Worm (Caenorhabditis elegans): ENCODE data around the gene tni-1.

The tni-1 gene

ce11 chrX:11355856-11356255, 21.4 kb downstream of the tni-1 start:
- TF ChIP-seq him-1 (tag; optimal IDR thresholded peaks at IDR 0.05) (no peak), W03F9.2 (tag; optimal IDR thresholded peaks at IDR 0.05) (no peak), dao-5 (tag; optimal IDR thresholded peaks at IDR 0.05) (no peak)

DNA sequence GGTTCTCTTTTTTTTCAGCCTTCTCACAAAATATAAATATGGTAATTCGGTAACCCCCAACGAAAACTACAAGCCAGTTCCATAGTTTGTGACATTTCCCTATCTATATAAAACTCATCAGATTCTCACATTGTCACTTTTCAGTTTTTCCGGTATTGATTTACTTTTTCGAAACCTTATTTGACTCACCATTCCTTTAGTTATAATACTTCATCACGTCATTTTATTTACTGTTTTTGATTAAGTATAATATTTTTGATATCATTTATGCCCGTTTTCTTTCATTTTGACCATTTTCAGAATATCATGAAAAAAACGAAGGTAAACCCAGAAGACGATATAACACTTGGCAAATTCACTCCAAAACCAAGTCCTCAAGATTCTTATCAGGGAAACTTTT, 25.4 kb downstream of the tni-1 start, which contains the start of gene pgp-3:
Gene pgp-3 (plus strand): TSS at position 301 of the 400 bp plus-strand sequence.
- TF ChIP-seq him-1 (tag; optimal IDR thresholded peaks at IDR 0.05) (no peak), dao-5 (tag; optimal IDR thresholded peaks at IDR 0.05) (no peak), W03F9.2 (tag; optimal IDR thresholded peaks at IDR 0.05) (no peak)

DNA sequence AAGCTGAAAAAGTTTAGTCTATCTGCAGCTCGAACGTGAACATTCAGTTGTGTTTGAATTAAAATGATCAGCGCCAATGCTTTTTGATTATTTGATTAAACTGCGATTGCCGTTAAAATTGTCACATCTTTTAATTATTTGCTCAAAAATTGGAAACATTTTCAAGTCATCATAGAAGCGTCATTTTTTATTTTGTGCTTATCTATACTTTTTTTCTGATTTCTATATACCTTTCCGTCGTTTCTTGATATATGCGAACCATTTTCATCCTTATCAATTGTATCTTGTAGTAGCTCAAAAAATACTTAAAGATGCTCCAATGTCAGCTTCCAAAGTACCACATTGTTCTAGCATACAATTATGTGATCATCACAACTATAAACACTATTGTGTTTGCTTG, 26.0 kb downstream of the tni-1 start:
- no peak for TF ChIP-seq dao-5 (tag; optimal IDR thresholded peaks at IDR 0.05)
- no peak for TF ChIP-seq W03F9.2 (tag; optimal IDR thresholded peaks at IDR 0.05)
- TF ChIP-seq him-1 (tag; optimal IDR thresholded peaks at IDR 0.05): no peak

ce11 chrX:11346155-11346554, 31.1 kb downstream of the tni-1 start, which contains the start of gene oct-2:
TSS of gene oct-2 (plus strand) at chrX:11346455.
- TF ChIP-seq W03F9.2 (tag; optimal IDR thresholded peaks at IDR 0.05) (no peak), him-1 (tag; optimal IDR thresholded peaks at IDR 0.05) (no peak), dao-5 (tag; optimal IDR thresholded peaks at IDR 0.05) (no peak)

- TF ChIP-seq W03F9.2 (tag; optimal IDR thresholded peaks at IDR 0.05): no peak
- no peak for TF ChIP-seq dao-5 (tag; optimal IDR thresholded peaks at IDR 0.05)
- no peak for TF ChIP-seq him-1 (tag; optimal IDR thresholded peaks at IDR 0.05)
These were observed 31.8 kb downstream of the tni-1 start for ce11 chrX:11345471-11345870.

DNA sequence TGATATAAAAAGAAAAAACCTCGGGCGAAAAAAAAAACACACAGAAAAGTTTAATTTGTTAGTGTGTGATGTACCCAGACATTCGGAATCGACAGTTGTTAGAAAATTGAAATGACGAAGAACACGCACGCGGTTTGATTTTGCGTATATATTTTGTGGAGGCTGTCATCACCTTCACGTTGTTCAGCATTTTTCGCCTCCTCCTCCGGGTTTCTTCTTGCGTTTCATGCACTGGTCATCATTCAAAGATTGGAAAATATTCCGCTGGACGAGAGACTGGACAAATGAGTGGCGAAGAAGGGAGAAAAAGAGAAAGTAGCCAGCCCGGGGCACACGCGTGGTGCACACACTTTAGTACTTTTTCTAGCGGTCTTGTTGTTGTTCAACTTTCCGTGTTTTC, 32.4 kb downstream of the tni-1 start:
- TF ChIP-seq him-1 (tag; optimal IDR thresholded peaks at IDR 0.05) (no peak), W03F9.2 (tag; optimal IDR thresholded peaks at IDR 0.05) (no peak), dao-5 (tag; optimal IDR thresholded peaks at IDR 0.05) (no peak)

DNA sequence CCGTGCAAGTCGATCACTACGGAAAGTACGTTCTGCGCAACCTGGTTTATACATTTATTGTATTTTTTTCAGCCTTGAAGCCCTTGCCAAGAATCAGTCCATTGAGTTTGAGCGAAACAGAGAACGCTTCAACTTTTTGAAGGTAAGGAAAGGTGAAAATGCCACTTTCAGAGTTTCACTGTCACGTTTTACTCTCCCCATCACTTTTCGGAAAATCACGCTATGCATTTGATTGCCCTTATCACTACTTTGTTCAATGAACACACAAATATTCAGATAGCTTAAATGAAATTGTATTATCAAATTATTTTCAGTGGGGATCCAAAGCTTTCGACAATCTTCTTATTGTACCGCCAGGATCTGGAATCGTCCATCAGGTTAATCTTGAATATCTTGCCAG, 36.8 kb downstream of the tni-1 start:
- no peak for TF ChIP-seq him-1 (tag; optimal IDR thresholded peaks at IDR 0.05)
- TF ChIP-seq W03F9.2 (tag; optimal IDR thresholded peaks at IDR 0.05): no peak
- no peak for TF ChIP-seq dao-5 (tag; optimal IDR thresholded peaks at IDR 0.05)

DNA sequence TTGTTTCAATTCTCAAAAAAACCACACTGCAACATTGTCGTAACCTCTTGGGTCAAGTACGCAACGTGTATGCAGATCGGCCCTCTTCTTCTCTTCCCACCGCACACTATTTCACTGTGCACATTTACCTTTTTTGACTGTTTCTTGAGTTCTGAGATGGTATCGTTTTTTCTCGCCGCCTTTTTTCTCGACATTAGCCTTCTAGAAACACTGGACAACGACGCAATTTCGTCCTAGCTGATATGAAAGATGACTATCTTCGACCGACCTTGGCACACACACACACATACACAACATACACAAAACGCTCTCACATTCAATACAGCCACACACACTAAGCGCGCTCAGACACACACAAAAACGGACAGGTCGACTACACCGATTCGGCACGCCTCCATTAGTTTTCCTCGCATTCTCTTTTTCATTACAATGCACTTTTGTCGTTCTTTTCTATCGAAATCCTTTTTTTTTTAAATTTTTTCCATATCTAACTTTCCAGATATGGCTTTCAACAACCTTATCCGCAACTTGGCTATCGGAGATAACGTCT, 37.8 kb downstream of the tni-1 start, which contains the start of gene aco-1:
Gene aco-1 (plus strand): TSS at position 500 of the 550 bp plus-strand sequence.
- TF ChIP-seq W03F9.2 (tag; optimal IDR thresholded peaks at IDR 0.05): peak; percentile 48
- no peak for TF ChIP-seq him-1 (tag; optimal IDR thresholded peaks at IDR 0.05)

ce11 chrX:11337783-11338182, 39.5 kb downstream of the tni-1 start, which contains the start of gene gcy-9:
TSS of gene gcy-9 (minus strand) at chrX:11337883.
- TF ChIP-seq dao-5 (tag; optimal IDR thresholded peaks at IDR 0.05) (no peak), him-1 (tag; optimal IDR thresholded peaks at IDR 0.05) (no peak), W03F9.2 (tag; optimal IDR thresholded peaks at IDR 0.05) (no peak)

DNA sequence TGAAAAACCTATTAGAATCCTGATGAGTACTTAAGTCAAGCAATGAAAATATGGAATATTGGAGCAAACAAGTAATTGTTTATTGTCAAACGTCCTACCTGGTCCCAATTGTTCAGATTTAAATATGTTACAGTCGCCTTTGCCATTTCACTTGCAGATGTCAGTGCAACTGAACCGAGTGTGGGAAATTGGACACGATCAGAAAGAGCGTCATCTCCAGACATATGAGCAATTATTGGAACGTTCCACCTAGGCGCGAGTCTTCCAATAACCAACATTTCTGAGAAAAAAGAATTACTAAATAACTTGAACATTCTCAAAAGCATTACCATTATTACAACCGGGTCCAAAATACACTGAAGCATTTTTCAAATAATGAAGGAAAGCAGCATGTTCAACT, 40.2 kb downstream of the tni-1 start:
- TF ChIP-seq dao-5 (tag; optimal IDR thresholded peaks at IDR 0.05) (no peak), W03F9.2 (tag; optimal IDR thresholded peaks at IDR 0.05) (no peak), him-1 (tag; optimal IDR thresholded peaks at IDR 0.05) (no peak)

ce11 chrX:11329424-11329823, 47.8 kb downstream of the tni-1 start, which contains the start of gene npr-9:
TSS of gene npr-9 (plus strand) at chrX:11329724.
- TF ChIP-seq W03F9.2 (tag; optimal IDR thresholded peaks at IDR 0.05): no peak
- TF ChIP-seq him-1 (tag; optimal IDR thresholded peaks at IDR 0.05): no peak
- TF ChIP-seq dao-5 (tag; optimal IDR thresholded peaks at IDR 0.05): no peak

DNA sequence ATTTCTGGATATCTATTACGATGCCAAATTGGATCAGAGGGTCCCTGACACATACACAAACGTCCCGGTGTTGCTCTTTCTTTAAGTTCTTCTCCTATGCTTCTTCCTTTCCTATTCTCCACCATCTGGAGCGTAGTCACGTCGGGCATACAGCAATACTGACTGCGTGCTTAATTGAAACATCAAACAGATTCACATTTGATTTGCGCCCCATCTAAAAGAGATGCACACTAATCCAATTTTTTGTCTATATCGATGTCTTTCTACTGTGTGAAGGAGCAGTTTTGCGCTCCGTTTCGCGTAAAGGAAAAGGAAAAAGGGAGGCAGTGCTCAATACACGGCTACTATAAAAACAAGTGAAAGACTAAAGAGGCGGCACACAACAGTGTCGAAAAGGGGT, 48.6 kb downstream of the tni-1 start:
- TF ChIP-seq W03F9.2 (tag; optimal IDR thresholded peaks at IDR 0.05): no peak
- no peak for TF ChIP-seq him-1 (tag; optimal IDR thresholded peaks at IDR 0.05)
- no peak for TF ChIP-seq dao-5 (tag; optimal IDR thresholded peaks at IDR 0.05)

- TF ChIP-seq him-1 (tag; optimal IDR thresholded peaks at IDR 0.05) (no peak), W03F9.2 (tag; optimal IDR thresholded peaks at IDR 0.05) (no peak), dao-5 (tag; optimal IDR thresholded peaks at IDR 0.05) (no peak)
These were observed 50.4 kb downstream of the tni-1 start, which contains the start of gene ZK455.5 for ce11 chrX:11326827-11327226. TSS of gene ZK455.5 (minus strand) at chrX:11326927.

Measured in whole organism, L4/young adult.